Fruit fly (Drosophila melanogaster): ENCODE data around the gene Pop1.

DNA sequence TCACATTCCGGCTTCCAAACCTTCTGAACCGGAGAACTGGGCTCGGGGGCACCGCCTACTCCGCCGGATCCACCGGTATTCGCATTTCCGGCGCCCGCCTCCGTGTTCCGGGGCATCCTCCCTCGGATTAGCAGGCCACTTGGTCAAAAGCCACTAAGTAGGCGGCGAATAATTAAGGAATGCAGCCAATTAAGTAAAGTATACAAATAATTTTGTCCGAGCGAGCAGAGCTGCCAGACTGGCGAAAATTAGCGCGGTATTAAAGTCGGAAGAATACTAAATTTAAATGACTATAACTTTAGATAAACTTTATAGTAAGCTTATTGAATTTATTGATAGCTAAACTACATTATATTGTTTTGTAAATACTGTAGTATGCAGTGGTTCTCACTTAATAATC lies 3.9 kb upstream of the Pop1 start, which contains the start of gene RhoGAP5A:
- TF ChIP-seq tj (GFP tag; optimal IDR thresholded peaks at IDR 0.05) (no peak), CG33017 (tag; optimal IDR thresholded peaks at IDR 0.05) (no peak), cnc (optimal IDR thresholded peaks at IDR 0.05) (no peak), ovo (GFP tag; optimal IDR thresholded peaks at IDR 0.05) (no peak), CG7045 (GFP tag; optimal IDR thresholded peaks at IDR 0.05) (no peak), Crg-1 (GFP tag; optimal IDR thresholded peaks at IDR 0.05) (no peak)
